Fruit fly (Drosophila melanogaster) Kc167 (cell line): ENCODE measurements around the gene Agxt.

ENCODE experiments used
- Myc ChIP-seq: fragments of >200 bp; optimal IDR thresholded peaks from 2 replicates; lab custom pipeline; 2017; ENCODE audit warnings: missing external identifiers
- Sin3A ChIP-seq: fragments of >200 bp; optimal IDR thresholded peaks from 2 replicates; lab custom pipeline; 2018; ENCODE audit warnings: missing external identifiers
- h ChIP-seq: fragments of >200 bp; optimal IDR thresholded peaks from 3 replicates; lab custom pipeline; 2018; ENCODE audit warnings: missing external identifiers
- insv ChIP-seq: fragments of >200 bp; optimal IDR thresholded peaks from 3 replicates; lab custom pipeline; 2018; ENCODE audit warnings: missing external identifiers
- psq ChIP-seq: fragments of >200 bp; optimal IDR thresholded peaks from 2 replicates; lab custom pipeline; 2017; ENCODE audit warnings: missing external identifiers

DNA sequence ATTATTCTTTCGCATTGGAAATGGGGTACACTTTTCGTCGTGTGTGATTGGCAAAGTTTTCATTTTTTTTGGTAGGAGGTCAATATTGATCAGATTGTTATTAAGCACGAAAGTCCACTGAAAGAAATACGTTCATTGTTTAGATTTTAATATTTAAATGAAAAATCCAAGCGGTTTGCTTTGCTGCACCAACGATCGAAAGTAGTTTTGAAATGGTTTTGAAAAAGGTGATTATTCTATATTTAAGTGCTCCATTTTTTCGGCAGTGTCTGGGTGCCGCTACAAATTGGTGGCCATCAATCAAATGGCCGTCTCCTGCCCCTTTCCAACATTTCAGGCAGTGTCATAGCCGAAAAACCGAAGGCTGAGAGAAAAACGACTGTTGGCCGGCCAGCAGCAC, 45.7 kb downstream of the Agxt start:
- TF ChIP-seq insv: no peak
- no peak for TF ChIP-seq psq (lab: Kevin White, UChicago)
- TF ChIP-seq Sin3A (lab: Kevin White, UChicago): no peak
- TF ChIP-seq Myc: no peak
- no peak for TF ChIP-seq h
